Worm (Caenorhabditis elegans) whole organism, early embryonic: ENCODE results near the gene clec-242.

Source experiments
- scrt-1 ChIP-seq: fragments of 200-800 bp; sonication (Bioruptor generic); IDR thresholded peaks from 2 replicates; pipeline ENCODE4 v1.3.6; 2022; ENCODE audit warnings: missing genetic modification characterization, missing compliant biosample characterization
- tbx-11 ChIP-seq: fragments of 200-800 bp; sonication (Bioruptor generic); IDR thresholded peaks from 2 replicates; pipeline ENCODE4 v1.3.6; 2022; ENCODE audit warnings: missing genetic modification characterization, missing compliant biosample characterization

ce11 chrV:17226119-17226518 lies 19.2 kb downstream of the clec-242 start, which contains the start of gene srh-112:
- TF ChIP-seq scrt-1 (GFP tag; lab: Robert Waterston, UW) (no peak), tbx-11 (GFP tag; lab: Robert Waterston, UW) (no peak)
